Worm (Caenorhabditis elegans) whole organism, late embryonic: Measurements from ENCODE around the gene C08E8.2.

Source experiments
- F13H6.1 ChIP-seq: sonication (generic microtip); optimal IDR thresholded peaks from 2 replicates; lab custom pipeline; 2016; ENCODE audit warnings: missing genetic modification characterization, missing compliant biosample characterization
- ceh-45 ChIP-seq: fragments of 200-800 bp; sonication (Bioruptor generic); IDR thresholded peaks from 2 replicates; pipeline ENCODE4 v1.3.6; 2022; ENCODE audit warnings: missing genetic modification reagents, missing genetic modification characterization, missing compliant biosample characterization

DNA sequence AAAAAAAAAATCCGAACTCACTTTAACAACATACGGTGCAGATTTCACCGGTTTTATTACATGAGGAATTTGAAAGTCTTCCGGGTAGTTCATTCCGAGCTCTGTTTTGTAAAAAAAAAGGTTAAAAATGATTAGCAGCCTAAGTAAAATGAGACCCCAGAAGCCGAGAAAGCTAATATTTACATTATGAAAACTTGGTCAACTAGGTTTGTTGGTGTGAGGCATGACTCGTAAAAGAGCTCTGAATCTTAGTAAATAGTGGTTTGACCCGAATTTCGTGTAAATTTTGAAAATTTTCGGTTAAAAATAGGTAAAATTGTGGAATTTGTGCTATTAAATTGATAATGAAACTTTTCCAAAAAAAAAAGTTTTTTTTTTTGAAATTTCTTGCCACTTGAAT is 6.8 kb upstream of the C08E8.2 start, which contains the start of gene C08E8.1:
- TF ChIP-seq ceh-45 (GFP tag; lab: Robert Waterston, UW) (no peak), F13H6.1 (tag; lab: Kevin White, UChicago) (no peak)
